Fruit fly (Drosophila melanogaster): Measurements from ENCODE around the gene CG14947.

DNA sequence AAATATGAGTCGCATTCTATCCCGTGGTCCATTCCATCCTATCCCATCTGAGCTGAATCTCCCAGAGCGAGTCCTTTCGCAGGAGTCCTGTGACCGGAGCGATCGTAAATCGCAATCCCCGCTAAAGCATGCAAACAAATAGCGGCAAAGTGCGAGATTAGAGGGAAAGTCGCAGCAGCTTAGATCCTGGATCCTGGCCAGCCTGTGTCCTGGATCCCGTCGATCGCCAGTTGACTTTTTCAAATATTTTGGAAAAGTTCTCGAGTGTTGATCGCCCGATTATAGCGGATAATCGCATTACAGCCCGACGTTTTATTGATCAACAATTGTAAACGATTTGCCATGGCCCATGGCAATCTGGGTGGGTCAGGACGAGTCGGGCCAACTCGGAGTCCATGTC, 13.2 kb downstream of the CG14947 start:
- TF ChIP-seq usp (GFP tag; optimal IDR thresholded peaks at IDR 0.05) (no peak), Dll (optimal IDR thresholded peaks at IDR 0.05) (no peak), EcR (GFP tag; optimal IDR thresholded peaks at IDR 0.05) (no peak), pan (optimal IDR thresholded peaks at IDR 0.05) (no peak)
